Fruit fly (Drosophila melanogaster) whole organism, pupa: Measurements from ENCODE around the gene CG15550.

Experiments used
- CG10348 ChIP-seq: fragments of 200-800 bp; sonication (Bioruptor generic); IDR thresholded peaks from 2 replicates; pipeline ENCODE4 v1.3.6; 2022; ENCODE audit warnings: missing biosample characterization, missing genetic modification characterization
- CG12605 ChIP-seq: fragments of 200-800 bp; sonication (Bioruptor generic); IDR thresholded peaks from 2 replicates; pipeline ENCODE4 v1.3.6; 2022; ENCODE audit warnings: missing biosample characterization, missing genetic modification characterization
- CG13204 ChIP-seq: fragments of 200-800 bp; sonication (Bioruptor generic); optimal IDR thresholded peaks from 2 replicates; lab custom pipeline; 2018; ENCODE audit warnings: missing biosample characterization, mild to moderate bottlenecking, missing genetic modification characterization, moderate library complexity
- CG14655 ChIP-seq: fragments of 200-800 bp; sonication (Bioruptor generic); optimal IDR thresholded peaks from 3 replicates; lab custom pipeline; 2017; ENCODE audit warnings: mild to moderate bottlenecking, missing biosample characterization, missing genetic modification reagents, missing genetic modification characterization
- CG15710 ChIP-seq: fragments of 200-800 bp; sonication (Bioruptor generic); optimal IDR thresholded peaks from 2 replicates; lab custom pipeline; 2018; ENCODE audit warnings: missing biosample characterization, mild to moderate bottlenecking, missing genetic modification characterization, moderate library complexity
- CG17806 ChIP-seq: fragments of 200-800 bp; sonication (Bioruptor generic); optimal IDR thresholded peaks from 2 replicates; lab custom pipeline; 2018; ENCODE audit warnings: missing biosample characterization, mild to moderate bottlenecking, missing genetic modification characterization, moderate library complexity
- CG32121 ChIP-seq: fragments of 200-800 bp; sonication (Bioruptor generic); IDR thresholded peaks from 2 replicates; pipeline ENCODE4 v1.3.6; 2022; ENCODE audit warnings: missing biosample characterization, missing genetic modification characterization
- CG34367 ChIP-seq: fragments of 200-800 bp; sonication (Bioruptor generic); optimal IDR thresholded peaks from 2 replicates; lab custom pipeline; 2018; ENCODE audit warnings: missing biosample characterization, mild to moderate bottlenecking, missing genetic modification characterization
- CG4496 ChIP-seq: fragments of 200-800 bp; sonication (Bioruptor generic); IDR thresholded peaks from 3 replicates; pipeline ENCODE4 v1.3.6; 2022; ENCODE audit warnings: missing biosample characterization, missing genetic modification characterization
- CG8159 ChIP-seq: fragments of 200-800 bp; sonication (Bioruptor generic); optimal IDR thresholded peaks from 3 replicates; lab custom pipeline; 2018; ENCODE audit warnings: missing biosample characterization, mild to moderate bottlenecking, missing genetic modification characterization, moderate library complexity
- CG8301 ChIP-seq: fragments of 200-800 bp; sonication (Bioruptor generic); optimal IDR thresholded peaks from 2 replicates; lab custom pipeline; 2018; ENCODE audit warnings: missing biosample characterization, mild to moderate bottlenecking, missing genetic modification characterization
- CG9948 ChIP-seq: fragments of 200-800 bp; sonication (Bioruptor generic); optimal IDR thresholded peaks from 2 replicates; lab custom pipeline; 2018; ENCODE audit warnings: missing biosample characterization, mild to moderate bottlenecking, missing genetic modification characterization, moderate library complexity
- D1 ChIP-seq: fragments of 200-800 bp; sonication (Bioruptor generic); optimal IDR thresholded peaks from 2 replicates; lab custom pipeline; 2018; ENCODE audit warnings: missing biosample characterization, mild to moderate bottlenecking, missing genetic modification characterization, moderate library complexity
- EcR ChIP-seq: fragments of 200-800 bp; sonication (Bioruptor generic); optimal IDR thresholded peaks from 3 replicates; lab custom pipeline; 2019; ENCODE audit warnings: missing biosample characterization, missing genetic modification characterization, mild to moderate bottlenecking, moderate library complexity, missing genetic modification reagents
- Ets98B ChIP-seq: fragments of 200-800 bp; sonication (Bioruptor generic); IDR thresholded peaks from 2 replicates; pipeline ENCODE4 v1.3.6; 2022; ENCODE audit warnings: missing biosample characterization, missing genetic modification characterization
- Pif1A ChIP-seq: fragments of 200-800 bp; sonication (Bioruptor generic); optimal IDR thresholded peaks from 3 replicates; lab custom pipeline; 2016; ENCODE audit warnings: missing biosample characterization, missing genetic modification characterization
- Pif1B ChIP-seq: fragments of 200-800 bp; sonication (Bioruptor generic); optimal IDR thresholded peaks from 3 replicates; lab custom pipeline; 2016; ENCODE audit warnings: missing biosample characterization, missing genetic modification characterization
- Snoo ChIP-seq: fragments of 200-800 bp; sonication (Bioruptor generic); optimal IDR thresholded peaks from 3 replicates; lab custom pipeline; 2017; ENCODE audit warnings: missing biosample characterization, mild to moderate bottlenecking, missing genetic modification characterization, inconsistent platforms
- fd96Ca ChIP-seq: fragments of 200-800 bp; sonication (Bioruptor generic); IDR thresholded peaks from 3 replicates; pipeline ENCODE4 v1.3.6; 2022; ENCODE audit warnings: missing biosample characterization, missing genetic modification characterization
- gl ChIP-seq: fragments of 200-800 bp; sonication (Bioruptor generic); optimal IDR thresholded peaks from 2 replicates; lab custom pipeline; 2018; ENCODE audit warnings: missing biosample characterization, mild to moderate bottlenecking, missing genetic modification characterization
- rn ChIP-seq: fragments of 200-800 bp; sonication (Bioruptor generic); IDR thresholded peaks from 2 replicates; pipeline ENCODE4 v1.3.6; 2022; ENCODE audit warnings: missing biosample characterization, missing genetic modification characterization

The CG15550 gene

DNA sequence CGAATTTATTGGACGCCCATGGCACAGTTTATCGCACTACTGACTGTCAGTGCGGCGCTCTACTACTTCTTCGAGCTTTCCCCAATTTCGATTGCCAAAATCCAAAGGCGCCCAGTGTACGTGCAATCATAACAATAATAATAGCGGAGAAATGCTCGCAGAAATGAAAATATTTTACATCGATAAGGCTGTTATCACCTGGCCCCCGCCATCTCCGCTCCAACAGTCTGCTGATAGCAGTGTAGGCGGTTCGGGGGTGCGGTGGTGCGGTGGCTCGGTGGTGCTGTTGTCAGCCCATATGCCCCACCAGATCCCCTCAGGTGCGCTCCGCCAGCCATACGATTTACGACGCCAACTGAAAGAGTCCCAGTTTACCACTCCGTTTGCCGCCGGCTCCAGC lies 21.7 kb downstream of the CG15550 start:
- TF ChIP-seq rn (GFP tag; lab: Robert Waterston, UW) = no peak
- TF ChIP-seq fd96Ca (GFP tag; lab: Robert Waterston, UW) = 0 out of 3 replicates have a peak, but pooled peaks have one; percentile 24

DNA sequence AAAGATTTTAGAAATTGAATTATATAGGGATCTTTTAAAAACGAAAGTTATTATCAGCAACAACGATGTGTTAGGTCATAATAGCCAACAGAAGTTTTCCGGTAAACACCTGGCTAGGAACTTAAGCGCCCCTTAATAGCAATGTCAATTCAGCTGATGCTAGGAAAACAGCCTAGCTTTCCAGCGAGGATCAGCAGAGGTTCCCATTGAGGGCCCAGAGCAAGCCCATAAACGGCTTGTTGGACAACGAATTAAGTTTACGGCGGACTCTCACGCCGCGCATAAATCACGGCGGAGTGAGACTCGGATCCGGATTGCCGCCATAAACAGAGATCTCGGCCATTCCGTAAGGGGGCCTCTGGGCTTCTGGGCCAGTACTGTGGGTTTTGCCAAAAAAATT lies 23.2 kb downstream of the CG15550 start:
- TF ChIP-seq CG8159 (tag; lab: Kevin White, UChicago) = no peak
- no peak for TF ChIP-seq CG4496 (GFP tag; lab: Robert Waterston, UW)

- TF ChIP-seq Snoo (tag; lab: Kevin White, UChicago) (no peak), CG9948 (tag; lab: Kevin White, UChicago) (no peak), CG32121 (GFP tag; lab: Robert Waterston, UW) (peak; percentile 55; the same call in 1 of the 2 replicates), Pif1B (no peak), fd96Ca (GFP tag; lab: Robert Waterston, UW) (peak; percentile 48; the same call in 1 of the 3 replicates), CG4496 (GFP tag; lab: Robert Waterston, UW) (peak; percentile 85)
These were observed 24.5 kb downstream of the CG15550 start, which contains the start of gene Ptx1 for dm6 chr3R:30912402-30912801. Gene Ptx1 (plus strand): TSS chr3R:30912754.

dm6 chr3R:30909840-30910239 lies 27.1 kb downstream of the CG15550 start:
- TF ChIP-seq gl (tag; lab: Kevin White, UChicago) (no peak), CG4496 (GFP tag; lab: Robert Waterston, UW) (no peak), CG14655 (GFP tag; lab: Kevin White, UChicago) (no peak), CG8159 (tag; lab: Kevin White, UChicago) (no peak)

dm6 chr3R:30909032-30909431 lies 27.9 kb downstream of the CG15550 start:
- TF ChIP-seq Pif1B (no peak), gl (tag; lab: Kevin White, UChicago) (no peak), Pif1A (GFP tag; lab: Kevin White, UChicago) (no peak), Snoo (tag; lab: Kevin White, UChicago) (no peak), CG34367 (tag; lab: Kevin White, UChicago) (no peak), CG9948 (tag; lab: Kevin White, UChicago) (no peak), CG32121 (GFP tag; lab: Robert Waterston, UW) (no peak), D1 (tag; lab: Kevin White, UChicago) (no peak), Ets98B (GFP tag; lab: Robert Waterston, UW) (no peak), CG10348 (GFP tag; lab: Robert Waterston, UW) (no peak)
- TF ChIP-seq, all 21 proteins: peak for 0

dm6 chr3R:30903994-30904393 lies 32.9 kb downstream of the CG15550 start:
- no peak for TF ChIP-seq CG8301 (tag; lab: Kevin White, UChicago)
- TF ChIP-seq Pif1B = no peak
- no peak for TF ChIP-seq CG8159 (tag; lab: Kevin White, UChicago)
- no peak for TF ChIP-seq Ets98B (GFP tag; lab: Robert Waterston, UW)
- no peak for TF ChIP-seq CG4496 (GFP tag; lab: Robert Waterston, UW)
- TF ChIP-seq CG34367 (tag; lab: Kevin White, UChicago) = no peak
- no peak for TF ChIP-seq CG32121 (GFP tag; lab: Robert Waterston, UW)
- no peak for TF ChIP-seq CG13204
- TF ChIP-seq CG12605 (GFP tag; lab: Robert Waterston, UW) = no peak
- no peak for TF ChIP-seq EcR
- TF ChIP-seq fd96Ca (GFP tag; lab: Robert Waterston, UW) = no peak
- no peak for TF ChIP-seq CG17806 (tag; lab: Kevin White, UChicago)
- TF ChIP-seq CG14655 (GFP tag; lab: Kevin White, UChicago) = no peak
- no peak for TF ChIP-seq Pif1A (GFP tag; lab: Kevin White, UChicago)
- TF ChIP-seq CG9948 (tag; lab: Kevin White, UChicago) = no peak

- no peak for TF ChIP-seq CG32121 (GFP tag; lab: Robert Waterston, UW)
- TF ChIP-seq rn (GFP tag; lab: Robert Waterston, UW) = no peak
- no peak for TF ChIP-seq CG4496 (GFP tag; lab: Robert Waterston, UW)
- no peak for TF ChIP-seq CG13204
- TF ChIP-seq Pif1B = no peak
- TF ChIP-seq CG17806 (tag; lab: Kevin White, UChicago) = no peak
- TF ChIP-seq fd96Ca (GFP tag; lab: Robert Waterston, UW) = no peak
- no peak for TF ChIP-seq CG12605 (GFP tag; lab: Robert Waterston, UW)
- TF ChIP-seq CG14655 (GFP tag; lab: Kevin White, UChicago) = no peak
- TF ChIP-seq D1 (tag; lab: Kevin White, UChicago) = no peak
- no peak for TF ChIP-seq CG9948 (tag; lab: Kevin White, UChicago)
- TF ChIP-seq CG15710 (tag; lab: Kevin White, UChicago) = no peak
These were observed 34.8 kb downstream of the CG15550 start, which contains the start of gene CG33483 for dm6 chr3R:30902061-30902460. Gene CG33483 (minus strand): TSS chr3R:30902161.
